Fruit fly (Drosophila melanogaster): ENCODE data around the gene Chc.

The Chc gene

DNA sequence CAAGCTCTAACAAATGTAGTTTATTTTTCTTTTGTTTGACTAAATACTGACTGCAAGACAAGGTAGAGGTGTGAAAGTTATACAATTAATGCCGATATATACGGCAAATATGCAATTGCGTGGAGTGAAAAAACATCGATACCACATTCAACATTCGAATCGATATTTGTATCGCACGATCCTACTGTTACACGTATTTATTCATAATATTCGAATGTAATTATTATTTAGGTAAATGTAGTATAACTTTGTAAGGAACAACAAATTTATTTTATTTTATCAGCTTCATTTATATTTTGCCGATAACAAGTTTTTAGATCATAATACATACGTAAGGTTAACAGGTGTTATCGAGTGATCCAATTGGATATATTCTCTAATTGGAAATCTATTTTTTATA is at the start of gene Chc:
Gene Chc, minus strand, starts transcription at position 98 of the 400 bp plus-strand sequence.
- TF ChIP-seq CTCF (optimal IDR thresholded peaks at IDR 0.05) (no peak), CG8478 (optimal IDR thresholded peaks at IDR 0.05) (no peak)

DNA sequence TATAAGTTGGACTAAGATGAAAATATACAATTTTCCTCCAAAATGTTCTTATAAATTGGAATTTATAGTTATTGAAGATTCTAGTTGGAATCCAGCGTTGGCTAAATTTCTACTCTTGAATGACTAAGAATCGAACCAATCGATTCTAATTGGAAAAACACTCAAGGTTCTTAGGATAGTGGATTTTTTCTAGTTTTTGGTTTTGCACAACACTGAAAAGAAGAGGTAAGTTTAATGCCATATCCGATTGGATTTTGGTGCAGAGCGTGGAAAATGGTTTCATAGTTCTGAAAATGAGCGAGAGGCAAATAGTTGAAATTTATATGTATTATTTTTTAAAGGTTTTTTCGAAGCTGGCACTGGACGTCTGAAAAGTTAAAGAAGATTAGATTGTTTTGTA is 40.3 kb upstream of the Chc start:
- TF ChIP-seq CG8478 (optimal IDR thresholded peaks at IDR 0.05) (no peak), CTCF (optimal IDR thresholded peaks at IDR 0.05) (no peak)

DNA sequence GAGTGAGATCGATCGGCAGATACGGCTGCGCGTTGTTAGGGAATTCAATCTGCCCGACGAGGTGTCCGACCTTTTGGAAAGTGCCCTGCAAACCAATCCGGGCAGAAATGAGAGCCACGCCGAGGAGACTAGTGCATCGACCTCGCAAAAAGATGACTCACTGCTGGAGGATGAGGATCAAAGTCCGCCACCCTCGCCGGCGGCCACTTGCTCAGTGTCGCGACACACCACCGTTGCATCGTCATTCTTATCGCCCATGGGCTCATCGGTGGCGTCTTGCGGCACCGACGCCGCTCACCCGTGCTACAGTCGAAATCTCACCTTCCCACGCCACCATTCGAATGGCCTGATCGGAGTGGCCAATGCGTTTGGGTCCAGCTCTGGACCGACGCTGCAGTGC is 39.1 kb upstream of the Chc start:
- no peak for TF ChIP-seq CTCF (optimal IDR thresholded peaks at IDR 0.05)
- TF ChIP-seq CG8478 (optimal IDR thresholded peaks at IDR 0.05) = no peak

DNA sequence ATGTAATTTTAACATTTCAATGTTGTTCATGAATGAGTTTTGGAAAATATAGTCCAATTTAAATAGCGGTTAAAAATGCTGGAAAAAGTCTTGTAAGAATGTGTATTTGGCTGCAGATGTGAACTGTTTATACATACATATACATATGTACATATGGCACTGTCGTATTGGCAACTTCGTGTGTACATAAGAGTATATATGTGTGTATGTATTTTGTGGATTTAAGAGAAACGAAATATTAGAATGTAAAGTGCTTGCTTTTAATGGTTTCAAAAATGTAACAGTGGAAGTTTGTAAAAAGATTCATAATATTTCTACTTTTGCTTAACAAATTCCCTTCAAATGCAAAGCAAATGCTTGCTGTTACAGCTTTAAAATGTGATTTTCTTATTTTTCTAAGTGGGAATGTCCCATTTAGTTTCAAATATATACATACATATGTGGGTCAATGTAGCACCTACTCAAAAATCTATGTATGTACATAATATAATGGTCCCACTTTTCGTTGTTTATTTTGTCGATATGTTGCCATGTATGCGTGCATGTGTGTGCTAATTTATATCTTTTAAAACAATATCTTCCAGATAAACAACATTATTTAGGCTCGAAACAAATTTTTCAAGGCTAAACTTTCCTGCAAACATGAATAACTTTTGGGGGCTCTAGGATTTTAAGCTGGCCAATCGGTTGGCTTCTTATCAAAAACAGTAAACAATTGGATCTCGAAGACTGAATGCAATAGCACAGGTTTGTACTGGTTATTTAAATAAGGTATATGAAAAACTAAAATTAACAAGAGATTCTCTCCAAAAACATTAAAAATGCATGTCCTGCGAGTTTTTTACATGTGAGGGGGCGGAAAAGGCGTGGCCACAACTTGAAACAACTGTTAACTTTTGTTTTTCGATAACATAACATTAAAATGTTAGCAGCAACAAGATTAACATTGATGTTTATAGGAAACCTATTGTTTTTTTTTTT is 35.8 kb upstream of the Chc start:
- no peak for TF ChIP-seq CG8478 (optimal IDR thresholded peaks at IDR 0.05)
- no peak for TF ChIP-seq CTCF (optimal IDR thresholded peaks at IDR 0.05)

DNA sequence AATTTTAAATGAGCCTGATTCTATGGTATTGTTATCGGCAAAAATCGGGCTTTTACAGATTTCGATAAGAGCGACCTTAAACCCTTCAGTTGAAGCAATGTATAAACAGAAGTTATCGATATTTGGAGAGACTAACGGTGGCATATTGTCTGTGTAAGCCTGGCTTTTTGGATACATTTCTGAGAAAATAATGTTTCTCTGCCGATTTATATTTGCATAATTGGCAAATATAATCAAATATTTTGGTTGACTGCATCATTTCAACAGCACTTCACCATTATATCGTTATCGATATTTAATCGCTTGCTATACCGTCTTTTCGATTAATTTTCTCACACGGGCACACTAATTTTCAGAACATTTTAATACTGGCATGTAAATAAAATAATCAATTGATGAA is 34.6 kb upstream of the Chc start, which contains the start of gene CG16952:
Gene CG16952, plus strand, starts transcription at position 341 of the 400 bp plus-strand sequence.
- TF ChIP-seq CG8478 (optimal IDR thresholded peaks at IDR 0.05) (no peak), CTCF (optimal IDR thresholded peaks at IDR 0.05) (no peak)

DNA sequence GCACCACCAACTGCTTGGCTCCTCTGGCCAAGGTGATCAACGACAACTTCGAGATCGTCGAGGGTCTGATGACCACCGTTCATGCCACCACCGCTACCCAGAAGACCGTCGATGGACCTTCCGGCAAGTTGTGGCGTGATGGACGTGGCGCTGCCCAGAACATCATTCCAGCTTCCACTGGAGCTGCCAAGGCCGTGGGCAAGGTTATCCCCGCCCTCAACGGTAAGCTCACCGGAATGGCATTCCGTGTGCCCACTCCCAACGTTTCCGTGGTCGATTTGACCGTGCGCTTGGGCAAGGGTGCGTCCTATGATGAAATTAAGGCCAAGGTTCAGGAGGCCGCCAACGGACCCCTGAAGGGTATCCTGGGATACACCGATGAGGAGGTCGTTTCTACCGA is 33.5 kb upstream of the Chc start:
- TF ChIP-seq CTCF (optimal IDR thresholded peaks at IDR 0.05) (no peak), CG8478 (optimal IDR thresholded peaks at IDR 0.05) (no peak)

DNA sequence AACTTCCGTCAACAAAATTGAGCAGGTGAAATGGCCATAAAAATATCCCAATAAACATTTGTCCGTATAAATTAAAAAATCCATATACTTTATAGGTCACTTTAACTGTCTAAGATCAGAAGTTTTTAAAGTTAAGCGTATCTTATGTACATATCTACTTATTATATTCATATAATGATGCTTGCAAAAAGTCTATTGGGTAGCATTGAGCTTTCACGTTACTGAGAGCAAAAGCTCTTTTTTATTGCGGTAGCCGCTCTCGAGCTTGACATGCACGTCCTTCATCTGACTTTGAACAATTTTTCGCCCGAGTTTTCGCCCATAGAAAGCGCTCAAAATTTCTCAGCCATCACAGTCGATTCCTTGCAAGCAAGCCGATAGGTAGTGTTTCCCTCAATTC is 32.6 kb upstream of the Chc start, which contains the start of gene Gapdh2:
Gene Gapdh2, plus strand, starts transcription at position 283 of the 400 bp plus-strand sequence.
- TF ChIP-seq CTCF (optimal IDR thresholded peaks at IDR 0.05) (no peak), CG8478 (optimal IDR thresholded peaks at IDR 0.05) (no peak)

DNA sequence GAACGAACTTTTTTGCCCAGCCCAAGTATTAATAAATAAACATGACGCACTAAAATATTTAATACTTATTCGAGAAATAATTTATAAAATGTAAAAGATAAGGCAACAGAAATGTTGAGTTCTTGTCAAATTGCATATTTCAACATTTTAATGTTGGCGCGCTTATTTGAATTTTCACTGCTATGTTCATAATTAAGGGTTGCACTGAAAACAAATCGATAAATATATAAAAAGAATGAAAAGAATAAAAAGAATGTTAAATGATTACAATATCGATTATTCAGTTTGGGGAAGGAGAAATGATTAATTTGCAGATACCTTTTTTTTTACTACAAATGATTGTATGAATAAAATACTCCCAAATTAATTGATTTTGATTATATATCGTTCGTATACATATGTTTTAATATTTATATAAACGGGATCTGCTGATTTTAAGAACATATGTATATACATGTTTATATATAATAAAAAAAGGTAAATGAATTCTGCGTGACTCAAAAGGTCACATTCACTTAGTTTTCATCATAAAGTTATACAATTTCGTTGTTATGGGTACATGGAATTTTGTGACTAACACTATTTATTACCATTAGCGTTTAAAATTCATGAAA is 31.6 kb upstream of the Chc start:
- TF ChIP-seq CTCF (optimal IDR thresholded peaks at IDR 0.05) = no peak
- TF ChIP-seq CG8478 (optimal IDR thresholded peaks at IDR 0.05) = no peak

DNA sequence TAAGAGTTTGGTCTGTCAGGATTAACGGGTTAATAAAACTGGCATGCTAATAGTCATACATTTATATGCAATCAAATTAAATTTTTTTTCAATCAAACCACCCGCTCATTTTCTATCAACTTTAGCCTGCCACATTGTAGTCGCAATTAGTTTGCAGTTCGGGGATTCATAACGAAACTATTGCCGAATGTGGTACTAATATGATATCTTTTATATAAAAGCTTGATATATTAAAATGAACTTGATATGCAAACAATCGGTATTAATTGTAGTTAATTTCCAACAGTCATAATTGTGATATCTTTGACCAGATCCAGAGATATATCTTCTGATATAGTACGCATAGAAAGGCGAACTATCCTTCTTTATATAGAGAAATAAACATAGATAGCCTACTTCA is 30.7 kb upstream of the Chc start:
- no peak for TF ChIP-seq CTCF (optimal IDR thresholded peaks at IDR 0.05)
- TF ChIP-seq CG8478 (optimal IDR thresholded peaks at IDR 0.05) = no peak

DNA sequence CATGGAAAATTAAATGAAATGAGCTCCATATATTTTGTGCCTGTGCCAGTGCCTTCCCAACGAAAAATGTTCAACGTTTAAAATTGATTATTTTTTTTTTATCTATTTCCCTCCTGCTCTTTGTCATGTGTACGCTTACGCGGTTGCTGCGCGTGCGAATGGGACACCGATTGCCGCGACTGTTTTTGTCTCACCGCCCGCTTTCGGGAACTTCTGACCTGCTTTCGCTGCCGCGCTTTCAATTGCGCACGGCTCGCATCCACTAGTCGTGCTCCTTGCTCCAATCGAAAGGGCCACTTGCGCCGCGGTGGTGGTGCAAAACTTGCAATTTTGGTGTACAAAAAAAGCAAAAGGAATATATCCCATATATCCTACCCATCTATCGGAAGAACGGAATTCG is 25.2 kb upstream of the Chc start:
- TF ChIP-seq CG8478 (optimal IDR thresholded peaks at IDR 0.05) = no peak
- TF ChIP-seq CTCF (optimal IDR thresholded peaks at IDR 0.05) = peak in 1 of 2 experiments; percentile 23

DNA sequence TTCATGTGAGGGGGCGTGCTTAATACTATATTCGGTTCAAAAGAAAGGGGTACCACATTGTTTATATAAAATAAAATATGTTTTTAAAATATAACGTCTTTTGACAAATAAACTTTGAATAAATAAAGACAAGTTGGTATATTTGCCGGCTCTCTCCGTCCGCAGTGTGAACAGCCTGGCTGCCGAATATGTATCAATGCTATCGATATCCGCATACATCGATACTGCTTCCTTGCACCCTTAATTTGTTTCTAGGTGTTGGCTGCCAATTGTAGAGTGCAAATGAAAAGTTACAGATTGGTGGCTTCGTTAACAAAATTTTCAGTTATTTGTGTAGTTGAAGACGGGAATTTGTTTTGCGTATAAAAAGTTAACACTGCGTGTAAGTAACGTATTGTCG is 24.6 kb upstream of the Chc start, which contains the start of gene Gbeta13F:
Gene Gbeta13F, plus strand, starts transcription at position 247 of the 400 bp plus-strand sequence.
- no peak for TF ChIP-seq CG8478 (optimal IDR thresholded peaks at IDR 0.05)
- no peak for TF ChIP-seq CTCF (optimal IDR thresholded peaks at IDR 0.05)

DNA sequence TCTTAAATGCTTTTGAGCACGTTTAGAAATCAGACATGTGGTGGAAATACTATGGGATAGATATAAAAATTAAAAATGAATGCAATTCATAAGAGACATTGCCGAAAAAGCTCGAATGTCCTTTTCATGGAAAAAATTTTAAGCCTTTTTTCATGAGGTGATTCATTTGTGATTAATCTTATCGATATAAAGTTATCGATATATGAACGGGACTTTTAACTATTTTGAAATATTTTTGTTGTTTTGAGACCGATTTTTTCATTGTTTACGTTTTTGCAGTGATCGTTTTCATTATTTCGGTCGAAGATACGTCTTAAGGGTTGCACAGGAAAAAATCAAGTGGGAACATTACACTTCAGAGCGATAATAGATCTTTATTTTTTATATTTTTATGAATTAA is 24.1 kb upstream of the Chc start, which contains the start of gene AlkB:
Gene AlkB, minus strand, starts transcription at position 101 of the 400 bp plus-strand sequence.
- TF ChIP-seq CG8478 (optimal IDR thresholded peaks at IDR 0.05) = no peak
- no peak for TF ChIP-seq CTCF (optimal IDR thresholded peaks at IDR 0.05)

DNA sequence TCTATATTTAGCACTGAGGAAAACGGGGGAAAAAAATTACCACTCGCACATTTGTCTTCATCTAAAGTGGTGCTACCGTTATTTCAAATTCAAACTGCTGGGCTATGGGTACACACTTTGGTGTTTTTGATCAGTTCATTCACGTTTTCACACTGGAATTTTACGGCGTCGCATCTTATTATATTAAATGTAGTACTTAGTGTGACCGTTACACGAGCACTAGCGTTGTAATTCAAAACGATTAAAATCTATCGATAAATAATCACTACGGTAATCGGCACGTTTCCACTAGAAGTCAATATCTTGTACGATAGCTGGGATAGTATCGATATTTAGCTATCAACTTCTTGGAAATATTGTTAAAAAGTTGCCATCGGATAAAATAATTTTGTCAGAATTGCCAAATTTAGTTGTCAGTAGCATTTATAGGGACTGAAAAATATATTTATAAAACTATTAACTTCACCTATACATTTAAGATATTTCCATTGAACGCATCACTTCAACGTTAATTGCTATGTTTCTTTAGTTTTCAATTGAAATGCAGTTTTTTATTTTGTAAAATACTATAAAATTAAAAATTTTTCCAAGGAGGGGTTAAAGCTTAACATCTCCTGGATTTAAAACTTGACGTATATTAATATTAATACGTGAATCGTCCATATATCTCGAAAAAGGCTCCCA is 22.5 kb upstream of the Chc start, which contains the start of the genes CG46440 and Myb:
Gene CG46440, minus strand, starts transcription at position 223 of the 684 bp plus-strand sequence.
Gene Myb, minus strand, starts transcription at position 223 of the 684 bp plus-strand sequence.
- TF ChIP-seq CG8478 (optimal IDR thresholded peaks at IDR 0.05) (no peak), CTCF (optimal IDR thresholded peaks at IDR 0.05) (peak; percentile 3 to 25)

DNA sequence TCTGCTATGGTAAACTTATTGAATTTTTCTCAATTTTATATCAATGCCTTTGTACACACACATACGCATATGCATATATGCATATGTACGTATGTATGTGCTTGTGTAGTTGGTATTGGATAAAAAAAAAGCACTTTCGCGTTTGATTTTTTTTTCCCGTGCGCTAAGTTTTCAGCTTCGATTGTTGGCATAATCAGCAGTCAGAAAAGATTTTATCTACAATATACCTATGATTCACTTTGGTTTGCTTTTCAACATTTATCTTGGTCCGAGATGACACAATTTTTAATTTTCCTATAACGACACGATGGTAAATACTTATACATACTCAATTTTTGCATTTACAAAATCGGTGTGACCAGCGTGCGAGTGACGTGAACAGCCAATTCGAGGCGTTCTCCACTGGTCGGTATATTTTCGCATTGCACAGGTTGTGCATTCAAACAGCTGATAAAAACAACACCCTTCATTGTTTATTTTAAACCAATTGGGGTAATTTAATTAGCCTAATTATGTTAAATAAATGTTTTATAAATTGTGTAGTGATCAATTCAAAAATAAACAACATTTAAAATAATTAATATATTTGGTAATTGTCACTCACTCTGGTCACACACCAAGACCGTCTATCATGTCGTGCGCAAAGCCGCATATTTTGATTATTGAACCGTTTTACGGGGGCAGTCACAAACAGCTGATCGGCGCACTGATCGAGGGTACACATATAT is 17.7 kb upstream of the Chc start, which contains the start of the genes UBL3 and CG15914:
Gene UBL3, minus strand, starts transcription at position 361 of the 728 bp plus-strand sequence.
Gene CG15914, plus strand, starts transcription at position 607 of the 728 bp plus-strand sequence.
- TF ChIP-seq CG8478 (optimal IDR thresholded peaks at IDR 0.05) (no peak), CTCF (optimal IDR thresholded peaks at IDR 0.05) (no peak)

Measured in S2 (cell line).